Fruit fly (Drosophila melanogaster) whole organism, prepupa: ENCODE data around the gene CG34300.

Source experiments
- Blimp-1 ChIP-seq: fragments of 200-800 bp; sonication (Bioruptor generic); optimal IDR thresholded peaks from 3 replicates; lab custom pipeline; 2017; ENCODE audit warnings: missing biosample characterization, missing genetic modification characterization, mild to moderate bottlenecking, moderate library complexity, missing genetic modification reagents
- CG10631 ChIP-seq: fragments of 200-800 bp; sonication (Bioruptor generic); optimal IDR thresholded peaks from 2 replicates; lab custom pipeline; 2016; ENCODE audit warnings: missing biosample characterization, missing genetic modification characterization
- CG10669 ChIP-seq: fragments of 200-800 bp; sonication (Bioruptor generic); optimal IDR thresholded peaks from 3 replicates; lab custom pipeline; 2018; ENCODE audit warnings: missing biosample characterization, mild to moderate bottlenecking, missing genetic modification characterization, moderate library complexity
- CG11294 ChIP-seq: fragments of 200-800 bp; sonication (Bioruptor generic); IDR thresholded peaks from 2 replicates; pipeline ENCODE4 v1.3.6; 2022; ENCODE audit warnings: missing biosample characterization, missing genetic modification characterization
- CG11762 ChIP-seq: fragments of 200-800 bp; sonication (Bioruptor generic); optimal IDR thresholded peaks from 3 replicates; lab custom pipeline; 2016; ENCODE audit warnings: missing biosample characterization, missing genetic modification characterization; ENCODE audit not compliant: insufficient read depth
- CG15336 ChIP-seq: fragments of 200-800 bp; sonication (Bioruptor generic); IDR thresholded peaks from 2 replicates; pipeline ENCODE4 v1.3.6; 2022; ENCODE audit warnings: missing biosample characterization, missing genetic modification characterization
- CG16779 ChIP-seq: fragments of 200-800 bp; sonication (Bioruptor generic); optimal IDR thresholded peaks from 3 replicates; lab custom pipeline; 2017; ENCODE audit warnings: missing biosample characterization, mild to moderate bottlenecking, missing genetic modification characterization
- CG3032 ChIP-seq: fragments of 200-800 bp; optimal IDR thresholded peaks from 2 replicates; lab custom pipeline; 2019; ENCODE audit warnings: missing biosample characterization, mild to moderate bottlenecking, missing genetic modification characterization, moderate library complexity
- CG31627 ChIP-seq: fragments of 200-800 bp; sonication (Bioruptor generic); optimal IDR thresholded peaks from 3 replicates; lab custom pipeline; 2016; ENCODE audit warnings: missing biosample characterization, missing genetic modification characterization
- CG32006 ChIP-seq: fragments of 200-800 bp; sonication (Bioruptor generic); optimal IDR thresholded peaks from 3 replicates; lab custom pipeline; 2017; ENCODE audit warnings: missing biosample characterization, mild to moderate bottlenecking, missing genetic modification characterization
- CG3919 ChIP-seq: fragments of 200-800 bp; sonication (Bioruptor generic); optimal IDR thresholded peaks from 3 replicates; lab custom pipeline; 2016; ENCODE audit warnings: missing biosample characterization, missing genetic modification characterization
- CG4318 ChIP-seq: fragments of 200-800 bp; sonication (Bioruptor generic); optimal IDR thresholded peaks from 3 replicates; lab custom pipeline; 2017; ENCODE audit warnings: missing biosample characterization, mild to moderate bottlenecking, missing genetic modification characterization
- CG6808 ChIP-seq: fragments of 200-800 bp; sonication (Bioruptor generic); optimal IDR thresholded peaks from 3 replicates; lab custom pipeline; 2017; ENCODE audit warnings: missing biosample characterization, missing genetic modification characterization, mild to moderate bottlenecking, moderate library complexity, missing genetic modification reagents
- CG6854 ChIP-seq: fragments of 200-800 bp; sonication (Bioruptor generic); optimal IDR thresholded peaks from 2 replicates; lab custom pipeline; 2017; ENCODE audit warnings: missing biosample characterization, mild to moderate bottlenecking, missing genetic modification characterization
- CG7368 ChIP-seq: fragments of 200-800 bp; sonication (Bioruptor generic); optimal IDR thresholded peaks from 3 replicates; lab custom pipeline; 2016; ENCODE audit warnings: missing biosample characterization, missing genetic modification characterization
- CG8632 ChIP-seq: fragments of 200-800 bp; sonication (Bioruptor generic); optimal IDR thresholded peaks from 3 replicates; lab custom pipeline; 2016; ENCODE audit warnings: missing biosample characterization, missing genetic modification characterization
- CG9139 ChIP-seq: fragments of 200-800 bp; sonication (Bioruptor generic); optimal IDR thresholded peaks from 3 replicates; lab custom pipeline; 2017; ENCODE audit warnings: missing biosample characterization, mild to moderate bottlenecking, missing genetic modification characterization
- Eip75B ChIP-seq: fragments of 200-800 bp; sonication (Bioruptor generic); optimal IDR thresholded peaks from 3 replicates; lab custom pipeline; 2016; ENCODE audit warnings: missing biosample characterization, missing genetic modification characterization
- Ets21C ChIP-seq: fragments of 200-800 bp; sonication (Bioruptor generic); optimal IDR thresholded peaks from 3 replicates; lab custom pipeline; 2016; ENCODE audit warnings: missing biosample characterization, missing genetic modification characterization
- Ets96B ChIP-seq: fragments of 200-800 bp; optimal IDR thresholded peaks from 2 replicates; lab custom pipeline; 2019; ENCODE audit warnings: missing biosample characterization, mild to moderate bottlenecking, missing genetic modification characterization, moderate library complexity
- Gug ChIP-seq: fragments of 200-800 bp; sonication (Bioruptor generic); IDR thresholded peaks from 2 replicates; pipeline ENCODE4 v1.3.6; 2022; ENCODE audit warnings: missing biosample characterization, missing genetic modification characterization
- Hr38 ChIP-seq: sonication (Bioruptor generic); optimal IDR thresholded peaks from 2 replicates; lab custom pipeline; 2016; ENCODE audit warnings: missing biosample characterization, missing genetic modification characterization
- Hr39 ChIP-seq: fragments of 200-800 bp; sonication (Bioruptor generic); optimal IDR thresholded peaks from 2 replicates; lab custom pipeline; 2016; ENCODE audit warnings: missing biosample characterization, missing genetic modification characterization
- Hr4 ChIP-seq: fragments of 200-800 bp; sonication (Bioruptor generic); optimal IDR thresholded peaks from 3 replicates; lab custom pipeline; 2016; ENCODE audit warnings: missing biosample characterization, missing genetic modification characterization
- Lpt ChIP-seq: fragments of 200-800 bp; sonication (Bioruptor generic); optimal IDR thresholded peaks from 3 replicates; lab custom pipeline; 2016; ENCODE audit warnings: missing biosample characterization, missing genetic modification characterization
- Sox14 ChIP-seq: fragments of 200-800 bp; sonication (Bioruptor generic); optimal IDR thresholded peaks from 3 replicates; lab custom pipeline; 2016; ENCODE audit warnings: missing biosample characterization, missing genetic modification characterization
- Sox15 ChIP-seq: fragments of 200-800 bp; sonication (Bioruptor generic); optimal IDR thresholded peaks from 3 replicates; lab custom pipeline; 2016; ENCODE audit warnings: missing biosample characterization, missing genetic modification characterization
- achi ChIP-seq: fragments of 200-800 bp; sonication (Bioruptor generic); optimal IDR thresholded peaks from 3 replicates; lab custom pipeline; 2016; ENCODE audit warnings: missing biosample characterization, missing genetic modification characterization
- acj6 ChIP-seq: fragments of 200-800 bp; sonication (Bioruptor generic); optimal IDR thresholded peaks from 3 replicates; lab custom pipeline; 2016; ENCODE audit warnings: missing biosample characterization, missing genetic modification characterization
- cyc ChIP-seq: fragments of 200-800 bp; sonication (Bioruptor generic); optimal IDR thresholded peaks from 3 replicates; lab custom pipeline; 2016; ENCODE audit warnings: missing biosample characterization, missing genetic modification characterization
- dsx ChIP-seq: fragments of 200-800 bp; optimal IDR thresholded peaks from 3 replicates; lab custom pipeline; 2019; ENCODE audit warnings: missing biosample characterization, mild to moderate bottlenecking, missing genetic modification characterization, moderate library complexity; ENCODE audit not compliant: poor library complexity, severe bottlenecking
- eg ChIP-seq: fragments of 200-800 bp; sonication (Bioruptor generic); IDR thresholded peaks from 3 replicates; pipeline ENCODE4 v1.3.6; 2022; ENCODE audit warnings: missing biosample characterization, missing genetic modification characterization
- esn ChIP-seq: fragments of 200-800 bp; sonication (Bioruptor generic); optimal IDR thresholded peaks from 2 replicates; lab custom pipeline; 2016; ENCODE audit warnings: missing biosample characterization, mild to moderate bottlenecking, missing genetic modification characterization, moderate library complexity
- fd59A ChIP-seq: fragments of 200-800 bp; sonication (Bioruptor generic); optimal IDR thresholded peaks from 2 replicates; lab custom pipeline; 2017; ENCODE audit warnings: missing biosample characterization, mild to moderate bottlenecking, missing genetic modification characterization, missing genetic modification reagents
- fd85E ChIP-seq: fragments of 200-800 bp; sonication (Bioruptor generic); optimal IDR thresholded peaks from 3 replicates; lab custom pipeline; 2016; ENCODE audit warnings: missing biosample characterization, missing genetic modification characterization
- fkh ChIP-seq: fragments of 200-800 bp; sonication (Bioruptor generic); optimal IDR thresholded peaks from 3 replicates; lab custom pipeline; 2017; ENCODE audit warnings: missing biosample characterization, mild to moderate bottlenecking, missing genetic modification characterization, moderate library complexity
- lz ChIP-seq: fragments of 200-800 bp; sonication (Bioruptor generic); optimal IDR thresholded peaks from 3 replicates; lab custom pipeline; 2016; ENCODE audit warnings: missing biosample characterization, missing genetic modification characterization
- net ChIP-seq: fragments of 200-800 bp; sonication (Bioruptor generic); optimal IDR thresholded peaks from 3 replicates; lab custom pipeline; 2016; ENCODE audit warnings: missing biosample characterization, missing genetic modification characterization
- pdm3 ChIP-seq: fragments of 200-800 bp; sonication (Bioruptor generic); optimal IDR thresholded peaks from 3 replicates; lab custom pipeline; 2016; ENCODE audit warnings: missing biosample characterization, missing genetic modification characterization
- salr ChIP-seq, 2 experiments: fragments of 200-800 bp; sonication (Bioruptor generic); optimal IDR thresholded peaks; 3 replicates each; lab custom pipeline; 2016 to 2018; ENCODE audit warnings: missing biosample characterization in 2 of 2, missing genetic modification characterization in 2 of 2, mild to moderate bottlenecking in 1 of 2
- spab ChIP-seq: fragments of 200-800 bp; sonication (Bioruptor generic); optimal IDR thresholded peaks from 2 replicates; lab custom pipeline; 2017; ENCODE audit warnings: missing biosample characterization, mild to moderate bottlenecking, missing genetic modification characterization, missing genetic modification reagents
- ss ChIP-seq, 2 experiments: fragments of 200-800 bp; sonication (Bioruptor generic); optimal IDR thresholded peaks; 2 replicates in 1 of 2; 3 replicates in 1 of 2; lab custom pipeline; 2017 to 2018; ENCODE audit warnings: mild to moderate bottlenecking in 2 of 2, missing biosample characterization in 2 of 2, missing genetic modification characterization in 2 of 2, moderate library complexity in 1 of 2
- svp ChIP-seq: fragments of 200-800 bp; sonication (Bioruptor generic); peaks from one replicate; lab custom pipeline; 2016; ENCODE audit warnings: missing biosample characterization, missing genetic modification characterization
- topi ChIP-seq: fragments of 200-800 bp; sonication (Bioruptor generic); optimal IDR thresholded peaks from 3 replicates; lab custom pipeline; 2016; ENCODE audit warnings: missing biosample characterization, missing genetic modification characterization
- vri ChIP-seq: fragments of 200-800 bp; sonication (Bioruptor generic); optimal IDR thresholded peaks from 3 replicates; lab custom pipeline; 2016; ENCODE audit warnings: missing biosample characterization, mild to moderate bottlenecking, missing genetic modification characterization

Gene CG34300

dm6 chr3R:30277700-30278099 lies 28.7 kb downstream of the CG34300 start, which contains the start of gene heca (continued):
- TF ChIP-seq dsx (GFP tag; lab: Kevin White, UChicago) (peak; percentile 43), Hr38 (GFP tag; lab: Kevin White, UChicago) (no peak), CG10669 (GFP tag; lab: Kevin White, UChicago) (no peak), CG16779 (tag; lab: Kevin White, UChicago) (no peak), Sox15 (GFP tag; lab: Kevin White, UChicago) (no peak), ss (GFP tag; optimal IDR thresholded peaks at IDR 0.05; lab: Kevin White, UChicago) (peak; percentile 3 to 24), CG15336 (no peak), vri (GFP tag; lab: Kevin White, UChicago) (peak; percentile 42), Eip75B (GFP tag; lab: Kevin White, UChicago) (peak; percentile 49)
- TF ChIP-seq, all 60 proteins: peak for 17

- peak; percentile 91 for TF ChIP-seq CG3032
- TF ChIP-seq net (GFP tag; lab: Kevin White, UChicago) = peak; percentile 66
- TF ChIP-seq CG10669 (GFP tag; lab: Kevin White, UChicago) = peak; percentile 89
- TF ChIP-seq achi = peak; percentile 74
- peak; percentile 26 for TF ChIP-seq Lpt (GFP tag; lab: Kevin White, UChicago)
- TF ChIP-seq CG31627 (GFP tag; lab: Kevin White, UChicago) = peak; percentile 84
- TF ChIP-seq CG15336 = peak; percentile 47; the same call in 1 of the 2 replicates
- peak; percentile 86 for TF ChIP-seq Sox14 (GFP tag; lab: Kevin White, UChicago)
- TF ChIP-seq salr (GFP tag; optimal IDR thresholded peaks at IDR 0.05; lab: Kevin White, UChicago) = peak; percentile 50 to 64
- TF ChIP-seq CG9139 (GFP tag; lab: Kevin White, UChicago) = peak; percentile 76
- peak; percentile 30; the same call in 1 of the 2 replicates for TF ChIP-seq CG11294 (GFP tag; lab: Robert Waterston, UW)
- peak; percentile 86 for TF ChIP-seq spab (GFP tag; lab: Kevin White, UChicago)
- TF ChIP-seq cyc (GFP tag; lab: Kevin White, UChicago) = peak; percentile 80
- TF ChIP-seq CG11762 (GFP tag; lab: Kevin White, UChicago) = peak; percentile 49
- TF ChIP-seq CG16779 (tag; lab: Kevin White, UChicago) = peak; percentile 61
- peak; percentile 91 for TF ChIP-seq topi (GFP tag; lab: Kevin White, UChicago)
- TF ChIP-seq acj6 (GFP tag; lab: Kevin White, UChicago) = peak; percentile 81
- peak; percentile 64 for TF ChIP-seq CG8632 (GFP tag; lab: Kevin White, UChicago)
- TF ChIP-seq eg (GFP tag; lab: Robert Waterston, UW) = peak; percentile 78
- TF ChIP-seq CG6808 (GFP tag; lab: Kevin White, UChicago) = peak; percentile 87
- peak; percentile 63 for TF ChIP-seq Sox15 (GFP tag; lab: Kevin White, UChicago)
- TF ChIP-seq CG32006 (GFP tag; lab: Kevin White, UChicago) = peak; percentile 62
- peak; percentile 86 to 89 for TF ChIP-seq ss (GFP tag; optimal IDR thresholded peaks at IDR 0.05; lab: Kevin White, UChicago)
- peak; percentile 98 for TF ChIP-seq fkh
- TF ChIP-seq CG3919 (GFP tag; lab: Kevin White, UChicago) = peak; percentile 78
- TF ChIP-seq fd85E (GFP tag; lab: Kevin White, UChicago) = no peak
- TF ChIP-seq CG7368 (GFP tag; lab: Kevin White, UChicago) = peak; percentile 33
- peak; percentile 90 for TF ChIP-seq Ets96B (tag; lab: Kevin White, UChicago)
- TF ChIP-seq CG4318 = no peak
- peak; percentile 65 for TF ChIP-seq Hr4 (GFP tag; lab: Kevin White, UChicago)
- TF ChIP-seq vri (GFP tag; lab: Kevin White, UChicago) = peak; percentile 74
- TF ChIP-seq Blimp-1 (GFP tag; lab: Kevin White, UChicago) = peak; percentile 98
- TF ChIP-seq lz (GFP tag; lab: Kevin White, UChicago) = peak; percentile 90
- TF ChIP-seq CG10631 = peak; percentile 75
- TF ChIP-seq Hr39 (GFP tag; lab: Kevin White, UChicago) = peak; percentile 87
- peak; percentile 70 for TF ChIP-seq pdm3 (GFP tag; lab: Kevin White, UChicago)
- TF ChIP-seq Ets21C (GFP tag; lab: Kevin White, UChicago) = peak; percentile 76
- peak; percentile 94 for TF ChIP-seq esn (GFP tag; lab: Kevin White, UChicago)
- TF ChIP-seq dsx (GFP tag; lab: Kevin White, UChicago) = peak; percentile 91
- TF ChIP-seq fd59A (GFP tag; lab: Kevin White, UChicago) = peak; percentile 84
- TF ChIP-seq Eip75B (GFP tag; lab: Kevin White, UChicago) = peak; percentile 89
- TF ChIP-seq svp (GFP tag; lab: Kevin White, UChicago) = peak; percentile 95
- peak; percentile 51 for TF ChIP-seq CG6854 (GFP tag; lab: Kevin White, UChicago)
- TF ChIP-seq Gug = peak; percentile 46; the same call in 1 of the 2 replicates
Measured at dm6 chr3R:30276482-30277282, 29.8 kb downstream of the CG34300 start.
